Worm (Caenorhabditis elegans): ENCODE measurements around the gene B0303.11.

- no peak for TF ChIP-seq pha-4 (GFP tag; IDR thresholded peaks at IDR 0.05)
- peak; percentile 99 for TF ChIP-seq pha-4 (tag; optimal IDR thresholded peaks at IDR 0.05)
- TF ChIP-seq skn-1 (tag; optimal IDR thresholded peaks at IDR 0.05), result no peak
- TF ChIP-seq mep-1 (tag; optimal IDR thresholded peaks at IDR 0.05), result peak; percentile 17
- TF ChIP-seq attf-4 (tag; optimal IDR thresholded peaks at IDR 0.05), result no peak
- peak in 1 of 2 experiments; percentile 97 for TF ChIP-seq unc-62 (GFP tag; optimal IDR thresholded peaks at IDR 0.05 in 1 of 2)
- no peak for TF ChIP-seq unc-62 (tag; optimal IDR thresholded peaks at IDR 0.05)
- TF ChIP-seq lsy-2 (tag; optimal IDR thresholded peaks at IDR 0.05), result peak in 1 of 2 experiments; percentile 44
- no peak for TF ChIP-seq nhr-237 (tag; optimal IDR thresholded peaks at IDR 0.05)
- no peak for TF ChIP-seq lin-38 (GFP tag; IDR thresholded peaks at IDR 0.05)
- TF ChIP-seq nhr-25 (tag; optimal IDR thresholded peaks at IDR 0.05; ENCODE audit: borderline replicate concordance, insufficient read depth), result peak; percentile 40
Observed at ce11 chrIII:8733237-8733636, 23.0 kb upstream of the B0303.11 start.

Data from whole organism, L4 larva.